Worm (Caenorhabditis elegans) whole organism, late embryonic: ENCODE data around the gene lron-7.

Source experiments
- elt-2 ChIP-seq: sonication (generic microtip); optimal IDR thresholded peaks from 2 replicates; lab custom pipeline; 2016; ENCODE audit warnings: missing genetic modification reagents, missing genetic modification characterization, missing compliant biosample characterization
- hlh-6 ChIP-seq: sonication (generic microtip); optimal IDR thresholded peaks from 2 replicates; lab custom pipeline; 2016; ENCODE audit warnings: missing genotype, missing genetic modification characterization, missing compliant biosample characterization
- unc-3 ChIP-seq, 2 experiments: fragments of 200-800 bp in 1 of 2; sonication (Bioruptor generic) in 1 of 2; sonication (generic microtip) in 1 of 2; conservative IDR thresholded peaks in 1 of 2; optimal IDR thresholded peaks in 1 of 2; 2 replicates each; pipeline versions ENCODE4 v1.3.6 to Lab custom; 2016 to 2022; ENCODE audit warnings: missing compliant biosample characterization in 2 of 2, missing genetic modification characterization in 2 of 2, missing genetic modification reagents in 1 of 2

ce11 chrX:7340915-7341559 is 49.1 kb downstream of the lron-7 start, which contains the start of gene C07D8.6:
- TF ChIP-seq unc-3 (GFP tag; conservative IDR thresholded peaks at IDR 0.05; lab: Robert Waterston, UW) (no peak), unc-3 (tag; optimal IDR thresholded peaks at IDR 0.05; lab: Kevin White, UChicago) (no peak), elt-2 (tag; lab: Kevin White, UChicago) (peak; percentile 64), hlh-6 (tag; lab: Kevin White, UChicago) (no peak)
